Fruit fly (Drosophila melanogaster) Kc167 (cell line): ENCODE measurements around the gene Poc1.

Experiments
- Sin3A ChIP-seq: fragments of >200 bp; optimal IDR thresholded peaks from 2 replicates; lab custom pipeline; 2018; ENCODE audit warnings: missing external identifiers
- psq ChIP-seq: fragments of >200 bp; optimal IDR thresholded peaks from 2 replicates; lab custom pipeline; 2017; ENCODE audit warnings: missing external identifiers

DNA sequence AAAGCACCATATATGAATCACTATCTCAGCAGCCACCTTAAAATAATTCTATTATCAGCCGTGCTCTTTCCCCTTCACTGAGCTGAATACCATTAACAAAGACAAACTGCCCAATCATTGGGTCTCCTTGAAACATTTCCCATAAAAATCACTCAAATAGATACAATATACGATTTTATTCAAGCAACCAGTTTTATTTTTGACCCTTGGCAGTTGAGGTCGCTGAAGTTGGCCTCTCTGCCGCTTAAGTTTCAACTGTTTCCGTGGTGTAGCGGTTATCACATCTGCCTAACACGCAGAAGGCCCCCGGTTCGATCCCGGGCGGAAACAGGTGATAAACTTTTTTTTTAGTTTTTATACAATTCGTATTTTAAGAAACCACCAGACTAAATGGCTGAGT lies 43.0 kb upstream of the Poc1 start:
- TF ChIP-seq psq (lab: Kevin White, UChicago): no peak
- TF ChIP-seq Sin3A (lab: Kevin White, UChicago): no peak
